Worm (Caenorhabditis elegans) whole organism, young adult: ENCODE measurements around the gene K11D12.13.

Source experiments
- B0261.1 ChIP-seq: sonication (generic microtip); optimal IDR thresholded peaks from 2 replicates; lab custom pipeline; 2016; ENCODE audit warnings: mild to moderate bottlenecking, missing genetic modification characterization, moderate library complexity, missing compliant biosample characterization
- C17E4.6 ChIP-seq: fragments of 200-800 bp; sonication (Bioruptor generic); IDR thresholded peaks from 2 replicates; pipeline ENCODE4 v1.3.6; 2022; ENCODE audit warnings: missing genetic modification reagents, missing genetic modification characterization, missing compliant biosample characterization
- D2030.7 ChIP-seq: fragments of 200-800 bp; sonication (Bioruptor generic); IDR thresholded peaks from 2 replicates; pipeline ENCODE4 v1.3.6; 2022; ENCODE audit warnings: missing genetic modification reagents, missing genetic modification characterization, missing compliant biosample characterization
- F23B12.7 ChIP-seq: sonication (generic microtip); optimal IDR thresholded peaks from 2 replicates; lab custom pipeline; 2017; ENCODE audit warnings: missing genetic modification characterization, mild to moderate bottlenecking, missing compliant biosample characterization, antibody characterized with exemption, moderate library complexity; ENCODE audit not compliant: insufficient read depth
- F33H1.4 ChIP-seq: fragments of 200-800 bp; sonication (Bioruptor generic); IDR thresholded peaks from 2 replicates; pipeline ENCODE4 v1.3.6; 2022; ENCODE audit warnings: missing genetic modification reagents, missing genetic modification characterization, missing compliant biosample characterization
- K11D2.4 ChIP-seq: fragments of 200-800 bp; sonication (Bioruptor generic); IDR thresholded peaks from 2 replicates; pipeline ENCODE4 v1.3.6; 2022; ENCODE audit warnings: missing genetic modification reagents, missing genetic modification characterization, missing compliant biosample characterization
- T26A5.8 ChIP-seq: sonication (generic microtip); optimal IDR thresholded peaks from 2 replicates; lab custom pipeline; 2016; ENCODE audit warnings: missing genetic modification characterization, missing compliant biosample characterization
- Y56A3A.18 ChIP-seq: fragments of 200-800 bp; sonication (Bioruptor generic); IDR thresholded peaks from 2 replicates; pipeline ENCODE4 v1.3.6; 2022; ENCODE audit warnings: missing genetic modification reagents, missing genetic modification characterization, missing compliant biosample characterization
- Y67H2A.10 ChIP-seq: fragments of 200-800 bp; sonication (Bioruptor generic); conservative IDR thresholded peaks from 2 replicates; pipeline ENCODE4 v1.3.6; 2022; ENCODE audit warnings: missing genetic modification reagents, missing genetic modification characterization, missing compliant biosample characterization
- Y79H2A.3 ChIP-seq: fragments of 200-800 bp; sonication (Bioruptor generic); conservative IDR thresholded peaks from 2 replicates; pipeline ENCODE4 v1.3.6; 2022; ENCODE audit warnings: missing genetic modification reagents, missing genetic modification characterization, missing compliant biosample characterization
- akir-1 ChIP-seq: fragments of 200-800 bp; sonication (Bioruptor generic); optimal IDR thresholded peaks from 2 replicates; lab custom pipeline; 2018; ENCODE audit warnings: mild to moderate bottlenecking, missing genetic modification characterization, moderate library complexity, missing compliant biosample characterization
- aptf-3 ChIP-seq: fragments of 200-800 bp; sonication (Bioruptor generic); IDR thresholded peaks from 2 replicates; pipeline ENCODE4 v1.3.6; 2022; ENCODE audit warnings: missing genetic modification characterization, missing compliant biosample characterization
- attf-5 ChIP-seq: fragments of 200-800 bp; sonication (Bioruptor generic); optimal IDR thresholded peaks from 2 replicates; lab custom pipeline; 2018; ENCODE audit warnings: mild to moderate bottlenecking, missing genetic modification characterization, missing compliant biosample characterization
- bed-2 ChIP-seq: fragments of 200-800 bp; sonication (Bioruptor generic); IDR thresholded peaks from 2 replicates; pipeline ENCODE4 v1.3.6; 2022; ENCODE audit warnings: missing genetic modification reagents, missing genetic modification characterization, missing compliant biosample characterization
- cebp-1 ChIP-seq, 2 experiments: fragments of 200-800 bp in 1 of 2; sonication (Bioruptor generic) in 1 of 2; sonication (generic microtip) in 1 of 2; IDR thresholded peaks in 1 of 2; optimal IDR thresholded peaks in 1 of 2; 2 replicates each; pipeline versions ENCODE4 v1.3.6 to Lab custom; 2017 to 2022; ENCODE audit warnings: missing compliant biosample characterization in 2 of 2, missing genetic modification characterization in 2 of 2, mild to moderate bottlenecking in 1 of 2, missing genetic modification reagents in 1 of 2, moderate library complexity in 1 of 2
- cebp-2 ChIP-seq: fragments of 200-800 bp; sonication (Bioruptor generic); IDR thresholded peaks from 2 replicates; pipeline ENCODE4 v1.3.6; 2022; ENCODE audit warnings: missing genetic modification characterization, missing compliant biosample characterization
- ceh-100 ChIP-seq: fragments of 200-800 bp; sonication (Bioruptor generic); IDR thresholded peaks from 2 replicates; pipeline ENCODE4 v1.3.6; 2022; ENCODE audit warnings: missing genetic modification reagents, missing genetic modification characterization, missing compliant biosample characterization
- ceh-27 ChIP-seq: fragments of 200-800 bp; sonication (Bioruptor generic); optimal IDR thresholded peaks from 2 replicates; lab custom pipeline; 2018; ENCODE audit warnings: mild to moderate bottlenecking, missing genetic modification characterization, moderate library complexity, missing compliant biosample characterization
- ceh-40 ChIP-seq: fragments of 200-800 bp; sonication (Bioruptor generic); IDR thresholded peaks from 2 replicates; pipeline ENCODE4 v1.3.6; 2022; ENCODE audit warnings: missing genetic modification characterization, missing compliant biosample characterization
- die-1 ChIP-seq: sonication (generic microtip); optimal IDR thresholded peaks from 2 replicates; lab custom pipeline; 2016; ENCODE audit warnings: missing genotype, mild to moderate bottlenecking, missing genetic modification characterization, missing compliant biosample characterization
- dox-1 ChIP-seq: fragments of 200-800 bp; sonication (Bioruptor generic); IDR thresholded peaks from 2 replicates; pipeline ENCODE4 v1.3.6; 2022; ENCODE audit warnings: missing genetic modification reagents, missing genetic modification characterization, missing compliant biosample characterization
- efl-1 ChIP-seq: fragments of 150-350 bp; optimal IDR thresholded peaks from 2 replicates; lab custom pipeline; 2014; ENCODE audit warnings: missing biosample characterization, missing genetic modification reagents, missing genetic modification characterization
- egl-44 ChIP-seq: fragments of 200-800 bp; sonication (Bioruptor generic); IDR thresholded peaks from 2 replicates; pipeline ENCODE4 v1.3.6; 2022; ENCODE audit warnings: missing genetic modification reagents, missing genetic modification characterization, missing compliant biosample characterization
- egrh-3 ChIP-seq: fragments of 200-800 bp; sonication (Bioruptor generic); IDR thresholded peaks from 2 replicates; pipeline ENCODE4 v1.3.6; 2022; ENCODE audit warnings: missing genetic modification reagents, missing genetic modification characterization, missing compliant biosample characterization
- hlh-12 ChIP-seq: sonication (generic microtip); optimal IDR thresholded peaks from 2 replicates; lab custom pipeline; 2016; ENCODE audit warnings: missing genetic modification characterization, missing compliant biosample characterization
- hrde-1 ChIP-seq: sonication (generic microtip); optimal IDR thresholded peaks from 2 replicates; lab custom pipeline; 2016; ENCODE audit warnings: missing genetic modification characterization, mild to moderate bottlenecking, missing compliant biosample characterization, moderate library complexity, missing genotype, missing genetic modification reagents, borderline replicate concordance
- let-607 ChIP-seq, 2 experiments: fragments of 200-800 bp in 1 of 2; sonication (Bioruptor generic) in 1 of 2; sonication (generic microtip) in 1 of 2; optimal IDR thresholded peaks; 2 replicates each; lab custom pipeline; 2016 to 2018; ENCODE audit warnings: mild to moderate bottlenecking in 2 of 2, missing compliant biosample characterization in 2 of 2, missing genetic modification characterization in 2 of 2, moderate library complexity in 2 of 2, missing genotype in 1 of 2
- lin-26 ChIP-seq: fragments of 200-800 bp; sonication (Bioruptor generic); IDR thresholded peaks from 2 replicates; pipeline ENCODE4 v1.3.6; 2022; ENCODE audit warnings: missing genetic modification reagents, missing genetic modification characterization, missing compliant biosample characterization
- lin-40 ChIP-seq: sonication (generic microtip); optimal IDR thresholded peaks from 2 replicates; lab custom pipeline; 2016; ENCODE audit warnings: missing genetic modification characterization, mild to moderate bottlenecking, missing compliant biosample characterization, missing genotype, missing genetic modification reagents
- lsl-1 ChIP-seq: fragments of 200-800 bp; sonication (Bioruptor generic); optimal IDR thresholded peaks from 2 replicates; lab custom pipeline; 2018; ENCODE audit warnings: mild to moderate bottlenecking, missing genetic modification characterization, moderate library complexity, missing compliant biosample characterization
- lsy-27 ChIP-seq: sonication (generic microtip); optimal IDR thresholded peaks from 2 replicates; lab custom pipeline; 2017; ENCODE audit warnings: missing genetic modification characterization, mild to moderate bottlenecking, missing compliant biosample characterization, antibody characterized with exemption, missing genotype, borderline replicate concordance; ENCODE audit not compliant: insufficient read depth
- madf-8 ChIP-seq: fragments of 200-800 bp; sonication (Bioruptor generic); conservative IDR thresholded peaks from 2 replicates; pipeline ENCODE4 v1.3.6; 2022; ENCODE audit warnings: missing genetic modification reagents, missing genetic modification characterization, missing compliant biosample characterization
- nhr-120 ChIP-seq: fragments of 200-800 bp; sonication (Bioruptor generic); IDR thresholded peaks from 2 replicates; pipeline ENCODE4 v1.3.6; 2022; ENCODE audit warnings: missing genetic modification characterization, missing compliant biosample characterization
- nhr-90 ChIP-seq: sonication (generic microtip); optimal IDR thresholded peaks from 2 replicates; lab custom pipeline; 2016; ENCODE audit warnings: missing genotype, mild to moderate bottlenecking, missing genetic modification characterization, missing compliant biosample characterization
- pbrm-1 ChIP-seq: fragments of 200-800 bp; sonication (Bioruptor generic); IDR thresholded peaks from 2 replicates; pipeline ENCODE4 v1.3.6; 2022; ENCODE audit warnings: missing genetic modification reagents, missing genetic modification characterization, missing compliant biosample characterization
- rcor-1 ChIP-seq: fragments of 200-800 bp; sonication (Bioruptor generic); IDR thresholded peaks from 2 replicates; pipeline ENCODE4 v1.3.6; 2022; ENCODE audit warnings: missing genetic modification reagents, missing genetic modification characterization, missing compliant biosample characterization
- sea-2 ChIP-seq: fragments of 200-800 bp; sonication (Bioruptor generic); IDR thresholded peaks from 2 replicates; pipeline ENCODE4 v1.3.6; 2022; ENCODE audit warnings: missing genetic modification characterization, missing compliant biosample characterization
- snpc-4 ChIP-seq, 5 experiments: fragments of 150-350 bp in 1 of 5; sonication (generic microtip) in 4 of 5; optimal IDR thresholded peaks; 2 replicates each; lab custom pipeline; 2014 to 2018; ENCODE audit warnings: missing genetic modification characterization in 5 of 5, missing biosample characterization in 3 of 5, antibody characterized with exemption in 2 of 5, mild to moderate bottlenecking in 2 of 5, missing compliant biosample characterization in 2 of 5, missing genotype in 2 of 5, moderate library complexity in 2 of 5, missing genetic modification reagents in 1 of 5
- somi-1 ChIP-seq: fragments of 200-800 bp; sonication (Bioruptor generic); optimal IDR thresholded peaks from 2 replicates; lab custom pipeline; 2018; ENCODE audit warnings: mild to moderate bottlenecking, missing genetic modification characterization, missing compliant biosample characterization
- tlf-1 ChIP-seq: fragments of 200-800 bp; sonication (Bioruptor generic); optimal IDR thresholded peaks from 2 replicates; lab custom pipeline; 2018; ENCODE audit warnings: mild to moderate bottlenecking, missing genetic modification characterization, missing compliant biosample characterization
- unc-130 ChIP-seq: sonication (generic microtip); optimal IDR thresholded peaks from 2 replicates; lab custom pipeline; 2016; ENCODE audit warnings: missing genetic modification reagents, missing genetic modification characterization, missing compliant biosample characterization
- unc-62 ChIP-seq: fragments of 150-350 bp; optimal IDR thresholded peaks from 2 replicates; lab custom pipeline; 2014; ENCODE audit warnings: missing biosample characterization, missing genetic modification reagents, missing genetic modification characterization
- zfh-2 ChIP-seq: fragments of 200-800 bp; sonication (Bioruptor generic); conservative IDR thresholded peaks from 2 replicates; pipeline ENCODE4 v1.3.6; 2022; ENCODE audit warnings: missing genetic modification reagents, missing genetic modification characterization, missing compliant biosample characterization
- ztf-28 ChIP-seq: fragments of 200-800 bp; sonication (Bioruptor generic); IDR thresholded peaks from 2 replicates; pipeline ENCODE4 v1.3.6; 2022; ENCODE audit warnings: missing genetic modification reagents, missing genetic modification characterization, missing compliant biosample characterization
- ztf-6 ChIP-seq: fragments of 200-800 bp; sonication (Bioruptor generic); IDR thresholded peaks from 2 replicates; pipeline ENCODE4 v1.3.6; 2022; ENCODE audit warnings: missing genetic modification reagents, missing genetic modification characterization, missing compliant biosample characterization

Gene K11D12.13

DNA sequence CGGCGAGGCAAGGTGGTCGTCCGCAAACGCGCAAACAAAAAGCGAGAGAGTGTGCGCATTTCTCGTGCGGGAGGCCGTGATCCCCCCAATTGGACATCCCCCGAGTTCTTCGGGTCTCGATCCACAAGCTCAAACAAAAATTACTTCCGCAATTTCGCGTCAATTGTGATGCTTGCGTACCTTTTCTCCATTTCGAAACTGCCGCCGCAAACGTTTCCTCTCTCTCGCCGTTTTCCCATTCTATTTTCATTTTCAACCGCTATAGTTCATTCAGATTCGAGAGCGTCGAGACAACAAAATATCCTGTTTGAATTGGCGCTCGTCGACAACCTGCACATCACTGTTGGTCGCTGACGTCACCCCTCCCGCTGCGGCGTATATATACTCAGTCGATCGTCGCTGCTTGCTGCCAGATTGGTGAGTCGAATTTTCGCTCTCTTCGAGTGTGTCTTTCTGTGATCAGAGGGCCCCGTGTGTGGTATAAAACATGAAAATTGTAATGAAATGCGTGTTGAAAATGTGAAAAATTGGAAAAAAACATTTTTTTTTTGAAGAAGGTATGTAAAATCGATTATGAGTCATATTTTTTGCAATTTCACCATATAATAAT lies 16.2 kb downstream of the K11D12.13 start, which contains the start of the genes pqn-51 and K11D12.14 (continued):
- TF ChIP-seq let-607 (tag; optimal IDR thresholded peaks at IDR 0.05; lab: Kevin White, UChicago) (peak; percentile 77 to 91), D2030.7 (GFP tag; lab: Robert Waterston, UW) (peak; percentile 90), unc-62 (GFP tag; lab: Kevin White, UChicago) (peak; percentile 30), somi-1 (peak; percentile 77), F33H1.4 (GFP tag; lab: Robert Waterston, UW) (peak; percentile 73), cebp-2 (GFP tag; lab: Robert Waterston, UW) (no peak), lin-26 (GFP tag; lab: Robert Waterston, UW) (peak; percentile 81), akir-1 (GFP tag; lab: Kevin White, UChicago) (no peak), Y79H2A.3 (GFP tag; lab: Robert Waterston, UW) (0 out of 2 replicates have a peak, but pooled peaks have one; percentile 60), lsy-27 (tag; lab: Kevin White, UChicago) (no peak), egl-44 (GFP tag; lab: Robert Waterston, UW) (peak; percentile 76; the same call in 1 of the 2 replicates), efl-1 (peak; percentile 44), tlf-1 (GFP tag; lab: Kevin White, UChicago) (peak; percentile 61), Y67H2A.10 (GFP tag; lab: Robert Waterston, UW) (0 out of 2 replicates have a peak, but pooled peaks have one; percentile 7), aptf-3 (GFP tag; lab: Robert Waterston, UW) (no peak), snpc-4 (GFP tag; optimal IDR thresholded peaks at IDR 0.05; lab: Kevin White, UChicago) (no peak), snpc-4 (tag; optimal IDR thresholded peaks at IDR 0.05; lab: Kevin White, UChicago) (peak in 3 of 4 experiments; percentile 21 to 71 (median 68)), nhr-90 (tag; lab: Kevin White, UChicago) (peak; percentile 8), rcor-1 (GFP tag; lab: Robert Waterston, UW) (peak; percentile 93), lin-40 (tag; lab: Kevin White, UChicago) (peak; percentile 95), hrde-1 (tag; lab: Kevin White, UChicago) (no peak), nhr-120 (no peak), zfh-2 (peak; percentile 93), T26A5.8 (tag; lab: Kevin White, UChicago) (no peak), cebp-1 (GFP tag; IDR thresholded peaks at IDR 0.05; lab: Robert Waterston, UW) (peak; percentile 90), cebp-1 (tag; optimal IDR thresholded peaks at IDR 0.05; lab: Kevin White, UChicago) (peak; percentile 97), ztf-6 (GFP tag; lab: Robert Waterston, UW) (0 out of 2 replicates have a peak, but pooled peaks have one; percentile 50), unc-130 (GFP tag; lab: Kevin White, UChicago) (no peak), ceh-40 (GFP tag; lab: Robert Waterston, UW) (no peak), ceh-100 (GFP tag; lab: Robert Waterston, UW) (peak; percentile 92), bed-2 (GFP tag; lab: Robert Waterston, UW) (peak; percentile 87), K11D2.4 (GFP tag; lab: Robert Waterston, UW) (peak; percentile 94), hlh-12 (tag; lab: Kevin White, UChicago) (no peak), lsl-1 (GFP tag; lab: Kevin White, UChicago) (peak; percentile 55), C17E4.6 (0 out of 2 replicates have a peak, but pooled peaks have one; percentile 32), ceh-27 (peak; percentile 71), ztf-28 (GFP tag; lab: Robert Waterston, UW) (0 out of 2 replicates have a peak, but pooled peaks have one; percentile 35), attf-5 (GFP tag; lab: Kevin White, UChicago) (peak; percentile 94), B0261.1 (tag; lab: Kevin White, UChicago) (no peak), egrh-3 (GFP tag; lab: Robert Waterston, UW) (peak; percentile 72), madf-8 (GFP tag; lab: Robert Waterston, UW) (peak; percentile 68; the same call in 1 of the 2 replicates), F23B12.7 (tag; lab: Kevin White, UChicago) (peak; percentile 43), sea-2 (GFP tag; lab: Robert Waterston, UW) (0 out of 2 replicates have a peak, but pooled peaks have one; percentile 33), dox-1 (GFP tag; lab: Robert Waterston, UW) (peak; percentile 97), Y56A3A.18 (peak; percentile 89; the same call in 1 of the 2 replicates), die-1 (tag; lab: Kevin White, UChicago) (no peak), pbrm-1 (peak; percentile 88)
